Fruit fly (Drosophila melanogaster): ENCODE results near the gene CG12237.

CG12237 gene

dm6 chrX:19645873-19646541 is 3.3 kb upstream of the CG12237 start, which contains the start of gene Arp10 (continued):
- no peak for TF ChIP-seq CG12769 (tag; optimal IDR thresholded peaks at IDR 0.05)
- TF ChIP-seq Hmr (GFP tag; optimal IDR thresholded peaks at IDR 0.05): no peak
- no peak for TF ChIP-seq CG4854 (GFP tag; optimal IDR thresholded peaks at IDR 0.05)
- TF ChIP-seq CrebB (tag; optimal IDR thresholded peaks at IDR 0.05): no peak
- peak in 2 of 3 experiments; percentile 3 to 81 for TF ChIP-seq lola (GFP tag; optimal IDR thresholded peaks at IDR 0.05)
- peak; percentile 18 for TF ChIP-seq CG9727 (GFP tag; optimal IDR thresholded peaks at IDR 0.05)
- no peak for TF ChIP-seq sr (GFP tag; IDR thresholded peaks at IDR 0.05)
- TF ChIP-seq Nf-YA (GFP tag; IDR thresholded peaks at IDR 0.05): no peak
- TF ChIP-seq corto (GFP tag; optimal IDR thresholded peaks at IDR 0.05): no peak
- TF ChIP-seq MTF-1 (GFP tag; optimal IDR thresholded peaks at IDR 0.05; ENCODE audit: borderline replicate concordance): no peak
- peak; percentile 66 for TF ChIP-seq MESR4 (GFP tag; optimal IDR thresholded peaks at IDR 0.05)
- TF ChIP-seq sob (GFP tag; IDR thresholded peaks at IDR 0.05): no peak
- TF ChIP-seq Aef1 (GFP tag; IDR thresholded peaks at IDR 0.05): no peak
- TF ChIP-seq CG11560 (tag; IDR thresholded peaks at IDR 0.05): no peak
- no peak for TF ChIP-seq maf-S (GFP tag; optimal IDR thresholded peaks at IDR 0.05)
- no peak for TF ChIP-seq CG13123 (GFP tag; optimal IDR thresholded peaks at IDR 0.05)
- TF ChIP-seq scrt (GFP tag; optimal IDR thresholded peaks at IDR 0.05): no peak
- TF ChIP-seq BtbVII (GFP tag; optimal IDR thresholded peaks at IDR 0.05): no peak
- TF ChIP-seq NC2α (GFP tag; optimal IDR thresholded peaks at IDR 0.05): no peak
- no peak for TF ChIP-seq lmd (GFP tag; IDR thresholded peaks at IDR 0.05)
- no peak for TF ChIP-seq bcd (GFP tag; optimal IDR thresholded peaks at IDR 0.05)
- TF ChIP-seq Lim3 (GFP tag; IDR thresholded peaks at IDR 0.05): no peak
- TF ChIP-seq CG13296 (GFP tag; optimal IDR thresholded peaks at IDR 0.05): no peak
- TF ChIP-seq sqz (GFP tag; optimal IDR thresholded peaks at IDR 0.05): no peak
- TF ChIP-seq org-1 (GFP tag; optimal IDR thresholded peaks at IDR 0.05): no peak
- no peak for TF ChIP-seq da (GFP tag; optimal IDR thresholded peaks at IDR 0.05)
- no peak for TF ChIP-seq run (tag; optimal IDR thresholded peaks at IDR 0.05)
- no peak for TF ChIP-seq Eip74EF (GFP tag; optimal IDR thresholded peaks at IDR 0.05)
- no peak for TF ChIP-seq ro (GFP tag; IDR thresholded peaks at IDR 0.05)
- TF ChIP-seq schlank (tag; optimal IDR thresholded peaks at IDR 0.05): no peak
- no peak for TF ChIP-seq Mes4 (GFP tag; optimal IDR thresholded peaks at IDR 0.05)
- no peak for TF ChIP-seq hb (GFP tag; IDR thresholded peaks at IDR 0.05; ENCODE audit: partially characterized antibody)
- no peak for TF ChIP-seq psq (GFP tag; optimal IDR thresholded peaks at IDR 0.05)
- TF ChIP-seq CG9215 (GFP tag; IDR thresholded peaks at IDR 0.05): no peak
- TF ChIP-seq HLHmδ (GFP tag; optimal IDR thresholded peaks at IDR 0.05): no peak
- no peak for TF ChIP-seq tna (GFP tag; IDR thresholded peaks at IDR 0.05; ENCODE audit: partially characterized antibody)
- TF ChIP-seq chm (GFP tag; IDR thresholded peaks at IDR 0.05): no peak
- no peak for TF ChIP-seq dmrt99B (tag; optimal IDR thresholded peaks at IDR 0.05)
- no peak for TF ChIP-seq dm (GFP tag; optimal IDR thresholded peaks at IDR 0.05)
- no peak for TF ChIP-seq CG3281 (GFP tag; optimal IDR thresholded peaks at IDR 0.05)
- no peak for TF ChIP-seq cwo (GFP tag; optimal IDR thresholded peaks at IDR 0.05)
- TF ChIP-seq slp2 (GFP tag; optimal IDR thresholded peaks at IDR 0.05): no peak
- no peak for TF ChIP-seq CG9876 (GFP tag; optimal IDR thresholded peaks at IDR 0.05)
- peak in 1 of 2 experiments; percentile 2 for TF ChIP-seq bsh (GFP tag; optimal IDR thresholded peaks at IDR 0.05)
- no peak for TF ChIP-seq Ada2b (GFP tag; IDR thresholded peaks at IDR 0.05)
- no peak for TF ChIP-seq CG8089 (GFP tag; optimal IDR thresholded peaks at IDR 0.05)
- no peak for TF ChIP-seq CkIIα-i1 (GFP tag; IDR thresholded peaks at IDR 0.05)
- TF ChIP-seq so (GFP tag; IDR thresholded peaks at IDR 0.05): no peak
- TF ChIP-seq CG2889 (GFP tag; IDR thresholded peaks at IDR 0.05): no peak
- peak; percentile 75 for TF ChIP-seq E2f2 (GFP tag; IDR thresholded peaks at IDR 0.05)

Data from whole organism, embryonic.